Fruit fly (Drosophila melanogaster) whole organism: ENCODE measurements around the gene CG3847.

ENCODE experiments used
- CG8478 ChIP-seq: fragments of >200 bp; optimal IDR thresholded peaks from 2 replicates; lab custom pipeline; 2018; ENCODE audit warnings: inconsistent platforms
- Dll ChIP-seq: fragments of >200 bp; optimal IDR thresholded peaks from 2 replicates; lab custom pipeline; 2017
- EcR ChIP-seq, 2 experiments: fragments of >200 bp; optimal IDR thresholded peaks; 2 replicates each; lab custom pipeline; 2017; ENCODE audit warnings: missing biosample characterization in 2 of 2, missing genetic modification characterization in 2 of 2, missing genetic modification reagents in 2 of 2
- pan ChIP-seq: fragments of >200 bp; optimal IDR thresholded peaks from 2 replicates; lab custom pipeline; 2017
- psq ChIP-seq: fragments of >200 bp; optimal IDR thresholded peaks from 2 replicates; lab custom pipeline; 2017
- usp ChIP-seq: fragments of >200 bp; optimal IDR thresholded peaks from 2 replicates; lab custom pipeline; 2017; ENCODE audit warnings: missing biosample characterization, missing genetic modification characterization, mixed read lengths

- TF ChIP-seq Dll (lab: Kevin White, UChicago) (no peak), pan (lab: Kevin White, UChicago) (no peak), CG8478 (no peak), EcR (GFP tag; optimal IDR thresholded peaks at IDR 0.05; lab: Kevin White, UChicago) (no peak), usp (GFP tag; lab: Kevin White, UChicago) (no peak), psq (lab: Kevin White, UChicago) (no peak)
These were observed 43.2 kb upstream of the CG3847 start, which contains the start of gene CG3823 for dm6 chrX:6303675-6304074.
